Fruit fly (Drosophila melanogaster) Kc167 (cell line): ENCODE measurements around the gene ppan.

Experiments
- Sin3A ChIP-seq: fragments of >200 bp; optimal IDR thresholded peaks from 2 replicates; lab custom pipeline; 2018; ENCODE audit warnings: missing external identifiers
- ttk ChIP-seq: sonication (Bioruptor generic); optimal IDR thresholded peaks from 2 replicates; lab custom pipeline; 2017; ENCODE audit warnings: missing external identifiers

- no peak for TF ChIP-seq Sin3A (lab: Kevin White, UChicago)
- TF ChIP-seq ttk: no peak
Measured at dm6 chr3R:21067543-21067942, 48.5 kb upstream of the ppan start.
